Fruit fly (Drosophila melanogaster) whole organism, embryonic: ENCODE data around the gene pyx.

ENCODE experiments used
- BEAF-32 ChIP-seq: fragments of 200-800 bp; sonication (Bioruptor generic); optimal IDR thresholded peaks from 3 replicates; lab custom pipeline; 2017; ENCODE audit warnings: missing biosample characterization, missing genetic modification characterization, mild to moderate bottlenecking, moderate library complexity, missing genetic modification reagents
- Bgb ChIP-seq: fragments of 200-800 bp; sonication (Bioruptor generic); IDR thresholded peaks from 2 replicates; pipeline ENCODE4 v1.3.6; 2022; ENCODE audit warnings: missing biosample characterization, missing genetic modification characterization; ENCODE audit not compliant: partially characterized antibody
- CG10209 ChIP-seq: fragments of 200-800 bp; sonication (Bioruptor generic); optimal IDR thresholded peaks from 3 replicates; lab custom pipeline; 2017; ENCODE audit warnings: missing biosample characterization, mild to moderate bottlenecking, missing genetic modification characterization, missing genetic modification reagents
- CG10267 ChIP-seq: fragments of 200-800 bp; sonication (Bioruptor generic); optimal IDR thresholded peaks from 2 replicates; lab custom pipeline; 2018; ENCODE audit warnings: missing biosample characterization, mild to moderate bottlenecking, missing genetic modification characterization, moderate library complexity
- CG12071 ChIP-seq: fragments of 200-800 bp; sonication (Bioruptor generic); optimal IDR thresholded peaks from 3 replicates; lab custom pipeline; 2018; ENCODE audit warnings: missing biosample characterization, mild to moderate bottlenecking, missing genetic modification characterization
- CG12769 ChIP-seq: fragments of 200-800 bp; sonication (Bioruptor generic); optimal IDR thresholded peaks from 2 replicates; lab custom pipeline; 2019; ENCODE audit warnings: missing biosample characterization, mild to moderate bottlenecking, missing genetic modification characterization, moderate library complexity
- CG13287 ChIP-seq: fragments of 200-800 bp; sonication (Bioruptor generic); IDR thresholded peaks from 2 replicates; pipeline ENCODE4 v1.3.6; 2022; ENCODE audit warnings: missing biosample characterization, missing genetic modification characterization; ENCODE audit not compliant: partially characterized antibody
- CG13624 ChIP-seq: fragments of 200-800 bp; sonication (Bioruptor generic); optimal IDR thresholded peaks from 2 replicates; lab custom pipeline; 2016; ENCODE audit warnings: missing biosample characterization, missing genetic modification characterization
- CG14710 ChIP-seq: fragments of 200-800 bp; sonication (Bioruptor generic); optimal IDR thresholded peaks from 3 replicates; lab custom pipeline; 2019; ENCODE audit warnings: missing biosample characterization, mild to moderate bottlenecking, missing genetic modification characterization, moderate library complexity
- CG14860 ChIP-seq: fragments of 200-800 bp; sonication (Bioruptor generic); IDR thresholded peaks from 3 replicates; pipeline ENCODE4 v1.3.6; 2022; ENCODE audit warnings: missing biosample characterization, missing genetic modification characterization; ENCODE audit not compliant: partially characterized antibody
- CG15269 ChIP-seq: fragments of 200-800 bp; sonication (Bioruptor generic); optimal IDR thresholded peaks from 2 replicates; lab custom pipeline; 2018; ENCODE audit warnings: missing biosample characterization, mild to moderate bottlenecking, missing genetic modification characterization, moderate library complexity
- CG15514 ChIP-seq: fragments of 200-800 bp; sonication (Bioruptor generic); optimal IDR thresholded peaks from 3 replicates; lab custom pipeline; 2017; ENCODE audit warnings: missing biosample characterization, missing genetic modification characterization, mild to moderate bottlenecking, moderate library complexity, missing genetic modification reagents
- CG1603 ChIP-seq: fragments of 200-800 bp; sonication (Bioruptor generic); optimal IDR thresholded peaks from 2 replicates; lab custom pipeline; 2019; ENCODE audit warnings: missing biosample characterization, mild to moderate bottlenecking, missing genetic modification characterization, moderate library complexity
- CG17385 ChIP-seq: fragments of 200-800 bp; sonication (Bioruptor generic); optimal IDR thresholded peaks from 3 replicates; lab custom pipeline; 2018; ENCODE audit warnings: missing biosample characterization, mild to moderate bottlenecking, missing genetic modification characterization
- CG17829 ChIP-seq: fragments of 200-800 bp; optimal IDR thresholded peaks from 2 replicates; lab custom pipeline; 2019; ENCODE audit warnings: missing biosample characterization, mild to moderate bottlenecking, missing genetic modification characterization, moderate library complexity
- CG30020 ChIP-seq: fragments of 200-800 bp; optimal IDR thresholded peaks from 2 replicates; lab custom pipeline; 2019; ENCODE audit warnings: missing biosample characterization, mild to moderate bottlenecking, missing genetic modification characterization, moderate library complexity
- CG31224 ChIP-seq: fragments of 200-800 bp; sonication (Bioruptor generic); IDR thresholded peaks from 2 replicates; pipeline ENCODE4 v1.3.6; 2022; ENCODE audit warnings: missing biosample characterization, missing genetic modification characterization
- CG34376 ChIP-seq: fragments of 200-800 bp; sonication (Bioruptor generic); optimal IDR thresholded peaks from 2 replicates; lab custom pipeline; 2018; ENCODE audit warnings: missing biosample characterization, mild to moderate bottlenecking, missing genetic modification characterization
- CG34422 ChIP-seq: fragments of 200-800 bp; sonication (Bioruptor generic); IDR thresholded peaks from 3 replicates; pipeline ENCODE4 v1.3.6; 2022; ENCODE audit warnings: missing biosample characterization, missing genetic modification characterization
- CG4617 ChIP-seq: fragments of 200-800 bp; sonication (Bioruptor generic); optimal IDR thresholded peaks from 3 replicates; lab custom pipeline; 2016; ENCODE audit warnings: missing biosample characterization, missing genetic modification characterization, borderline replicate concordance
- CG6175 ChIP-seq: fragments of 200-800 bp; sonication (Bioruptor generic); IDR thresholded peaks from 3 replicates; pipeline ENCODE4 v1.3.6; 2022; ENCODE audit warnings: missing biosample characterization, missing genetic modification characterization
- CG7372 ChIP-seq: fragments of 200-800 bp; sonication (Bioruptor generic); IDR thresholded peaks from 2 replicates; pipeline ENCODE4 v1.3.6; 2022; ENCODE audit warnings: missing biosample characterization, missing genetic modification characterization
- CG9797 ChIP-seq: fragments of 200-800 bp; sonication (Bioruptor generic); optimal IDR thresholded peaks from 3 replicates; lab custom pipeline; 2018; ENCODE audit warnings: missing biosample characterization, mild to moderate bottlenecking, missing genetic modification characterization
- CTCF ChIP-seq: fragments of 200-800 bp; sonication (Bioruptor generic); optimal IDR thresholded peaks from 2 replicates; lab custom pipeline; 2017; ENCODE audit warnings: missing biosample characterization, mild to moderate bottlenecking, missing genetic modification characterization, moderate library complexity
- D19B ChIP-seq: fragments of 200-800 bp; sonication (Bioruptor generic); optimal IDR thresholded peaks from 2 replicates; lab custom pipeline; 2017; ENCODE audit warnings: missing biosample characterization, mild to moderate bottlenecking, missing genetic modification characterization
- Deaf1 ChIP-seq: fragments of 200-800 bp; optimal IDR thresholded peaks from 3 replicates; lab custom pipeline; 2019; ENCODE audit warnings: missing biosample characterization, mild to moderate bottlenecking, missing genetic modification characterization, moderate library complexity
- Dll ChIP-seq: fragments of 200-800 bp; sonication (Bioruptor generic); IDR thresholded peaks from 4 replicates; pipeline ENCODE4 v1.3.6; 2022; ENCODE audit warnings: missing biosample characterization, missing genetic modification characterization; ENCODE audit not compliant: partially characterized antibody
- Dp ChIP-seq: fragments of 200-800 bp; sonication (Bioruptor generic); optimal IDR thresholded peaks from 2 replicates; lab custom pipeline; 2018; ENCODE audit warnings: missing biosample characterization, mild to moderate bottlenecking, missing genetic modification characterization, moderate library complexity
- Fer1 ChIP-seq: fragments of 200-800 bp; sonication (Bioruptor generic); optimal IDR thresholded peaks from 2 replicates; lab custom pipeline; 2017; ENCODE audit warnings: missing biosample characterization, mild to moderate bottlenecking, missing genetic modification characterization
- HLHmδ ChIP-seq: fragments of 200-800 bp; sonication (Bioruptor generic); optimal IDR thresholded peaks from 2 replicates; lab custom pipeline; 2018; ENCODE audit warnings: missing biosample characterization, mild to moderate bottlenecking, missing genetic modification characterization, moderate library complexity
- Hey ChIP-seq: fragments of 200-800 bp; sonication (Bioruptor generic); optimal IDR thresholded peaks from 3 replicates; lab custom pipeline; 2018; ENCODE audit warnings: missing biosample characterization, mild to moderate bottlenecking, missing genetic modification characterization
- MESR4 ChIP-seq: fragments of 200-800 bp; sonication (Bioruptor generic); optimal IDR thresholded peaks from 2 replicates; lab custom pipeline; 2018; ENCODE audit warnings: missing biosample characterization, mild to moderate bottlenecking, missing genetic modification characterization, moderate library complexity
- Opbp ChIP-seq: fragments of 200-800 bp; sonication (Bioruptor generic); IDR thresholded peaks from 3 replicates; pipeline ENCODE4 v1.3.6; 2022; ENCODE audit warnings: missing biosample characterization, missing genetic modification characterization; ENCODE audit not compliant: partially characterized antibody
- Scr ChIP-seq: fragments of 200-800 bp; sonication (Bioruptor generic); IDR thresholded peaks from 2 replicates; pipeline ENCODE4 v1.3.6; 2022; ENCODE audit warnings: missing biosample characterization, missing genetic modification characterization; ENCODE audit not compliant: partially characterized antibody
- Stat92E ChIP-seq, 3 experiments: fragments of >200 bp in 2 of 3; fragments of 200-800 bp in 1 of 3; sonication (Bioruptor generic) in 1 of 3; optimal IDR thresholded peaks; 2 replicates each; lab custom pipeline; 2017 to 2019; ENCODE audit warnings: missing biosample characterization in 3 of 3, missing genetic modification characterization in 3 of 3, mild to moderate bottlenecking in 1 of 3, moderate library complexity in 1 of 3
- YL-1 ChIP-seq: fragments of 200-800 bp; sonication (Bioruptor generic); optimal IDR thresholded peaks from 3 replicates; lab custom pipeline; 2017; ENCODE audit warnings: missing biosample characterization, mild to moderate bottlenecking, missing genetic modification characterization
- ab ChIP-seq: fragments of 200-800 bp; sonication (Bioruptor generic); optimal IDR thresholded peaks from 2 replicates; lab custom pipeline; 2016; ENCODE audit warnings: missing biosample characterization, missing genetic modification characterization
- bigmax ChIP-seq: fragments of 200-800 bp; sonication (Bioruptor generic); optimal IDR thresholded peaks from 2 replicates; lab custom pipeline; 2018; ENCODE audit warnings: missing biosample characterization, mild to moderate bottlenecking, missing genetic modification characterization
- crol ChIP-seq: fragments of 200-800 bp; sonication (Bioruptor generic); IDR thresholded peaks from 2 replicates; pipeline ENCODE4 v1.3.6; 2022; ENCODE audit warnings: missing biosample characterization, missing genetic modification characterization
- en ChIP-seq: fragments of 200-800 bp; sonication (Bioruptor generic); optimal IDR thresholded peaks from 2 replicates; lab custom pipeline; 2016; ENCODE audit warnings: missing biosample characterization, missing genetic modification characterization
- gfzf ChIP-seq: fragments of 200-800 bp; sonication (Bioruptor generic); optimal IDR thresholded peaks from 2 replicates; lab custom pipeline; 2016; ENCODE audit warnings: missing biosample characterization, mild to moderate bottlenecking, missing genetic modification characterization, moderate library complexity
- ken ChIP-seq: fragments of 200-800 bp; sonication (Bioruptor generic); IDR thresholded peaks from 3 replicates; pipeline ENCODE4 v1.3.6; 2022; ENCODE audit warnings: missing biosample characterization, missing genetic modification characterization
- lola ChIP-seq, 3 experiments: fragments of >200 bp in 2 of 3; fragments of 200-800 bp in 1 of 3; sonication (Bioruptor generic) in 1 of 3; optimal IDR thresholded peaks; 2 replicates each; lab custom pipeline; 2017 to 2019; ENCODE audit warnings: missing biosample characterization in 3 of 3, missing genetic modification characterization in 3 of 3, mild to moderate bottlenecking in 1 of 3, moderate library complexity in 1 of 3
- nom ChIP-seq: fragments of 200-800 bp; sonication (Bioruptor generic); optimal IDR thresholded peaks from 2 replicates; lab custom pipeline; 2017; ENCODE audit warnings: missing biosample characterization, missing genetic modification characterization, mild to moderate bottlenecking, moderate library complexity, missing genetic modification reagents
- pzg ChIP-seq: fragments of 200-800 bp; sonication (Bioruptor generic); optimal IDR thresholded peaks from 3 replicates; lab custom pipeline; 2018; ENCODE audit warnings: missing biosample characterization, mild to moderate bottlenecking, missing genetic modification characterization, moderate library complexity
- ranshi ChIP-seq: fragments of 200-800 bp; sonication (Bioruptor generic); IDR thresholded peaks from 2 replicates; pipeline ENCODE4 v1.3.6; 2022; ENCODE audit warnings: missing biosample characterization, missing genetic modification characterization
- stwl ChIP-seq: fragments of 200-800 bp; sonication (Bioruptor generic); optimal IDR thresholded peaks from 3 replicates; lab custom pipeline; 2018; ENCODE audit warnings: missing biosample characterization, mild to moderate bottlenecking, missing genetic modification characterization, moderate library complexity
- trem ChIP-seq: fragments of 200-800 bp; optimal IDR thresholded peaks from 3 replicates; lab custom pipeline; 2019; ENCODE audit warnings: missing biosample characterization, mild to moderate bottlenecking, missing genetic modification characterization, moderate library complexity

Gene pyx

dm6 chr3L:211200-211599 lies 11.7 kb downstream of the pyx start, which contains the start of gene Prp4k:
Gene Prp4k (minus strand): TSS chr3L:211457.
- TF ChIP-seq ken (GFP tag; lab: Robert Waterston, UW): no peak
- peak; percentile 39 for TF ChIP-seq CG15514
- 0 out of 4 replicates have a peak, but pooled peaks have one; percentile 33 for TF ChIP-seq Dll (GFP tag; lab: Robert Waterston, UW)
- TF ChIP-seq CG30020 (tag; lab: Kevin White, UChicago): peak; percentile 4
- no peak for TF ChIP-seq CG31224 (GFP tag; lab: Robert Waterston, UW)
- TF ChIP-seq CG13287 (GFP tag; lab: Robert Waterston, UW): peak; percentile 44; the same call in 1 of the 2 replicates
- peak; percentile 50 for TF ChIP-seq stwl (tag; lab: Kevin White, UChicago)
- no peak; the same call in 1 of the 2 replicates for TF ChIP-seq Scr (GFP tag; lab: Robert Waterston, UW)
- TF ChIP-seq Dp (GFP tag; lab: Kevin White, UChicago): peak; percentile 4
- no peak for TF ChIP-seq en
- TF ChIP-seq CG12071 (GFP tag; lab: Kevin White, UChicago): no peak
- no peak for TF ChIP-seq CG34376 (GFP tag; lab: Kevin White, UChicago)
- peak; percentile 27; the same call in 1 of the 3 replicates for TF ChIP-seq CG34422 (GFP tag; lab: Robert Waterston, UW)
- TF ChIP-seq HLHmδ (GFP tag; lab: Kevin White, UChicago): no peak
- TF ChIP-seq ab (GFP tag; lab: Kevin White, UChicago): no peak
- peak; percentile 62 for TF ChIP-seq CG9797 (GFP tag; lab: Kevin White, UChicago)
- peak; percentile 49 for TF ChIP-seq nom
- peak; percentile 0 for TF ChIP-seq CTCF
- no peak for TF ChIP-seq CG1603 (tag; lab: Kevin White, UChicago)
- TF ChIP-seq CG15269 (tag; lab: Kevin White, UChicago): no peak
- TF ChIP-seq Opbp (GFP tag; lab: Robert Waterston, UW): 0 out of 3 replicates have a peak, but pooled peaks have one; percentile 41
- peak; percentile 37 for TF ChIP-seq CG14710 (tag; lab: Kevin White, UChicago)
- peak; percentile 97 for TF ChIP-seq MESR4
- no peak for TF ChIP-seq CG10209 (GFP tag; lab: Kevin White, UChicago)
- peak in 1 of 3 experiments; percentile 33 for TF ChIP-seq Stat92E (GFP tag; optimal IDR thresholded peaks at IDR 0.05; lab: Kevin White, UChicago)
- no peak for TF ChIP-seq CG13624
- 0 out of 3 replicates have a peak, but pooled peaks have one; percentile 26 for TF ChIP-seq CG14860 (GFP tag; lab: Robert Waterston, UW)
- peak; percentile 4 for TF ChIP-seq CG10267 (tag; lab: Kevin White, UChicago)
- no peak for TF ChIP-seq lola (GFP tag; optimal IDR thresholded peaks at IDR 0.05; lab: Kevin White, UChicago)
- peak; percentile 67 for TF ChIP-seq gfzf (GFP tag; lab: Kevin White, UChicago)
- TF ChIP-seq CG4617 (GFP tag; lab: Kevin White, UChicago): peak; percentile 87
- TF ChIP-seq D19B: no peak
- TF ChIP-seq Fer1 (GFP tag; lab: Kevin White, UChicago): peak; percentile 21
- TF ChIP-seq bigmax (GFP tag; lab: Kevin White, UChicago): peak; percentile 56
- TF ChIP-seq CG12769: no peak
- peak; percentile 11 for TF ChIP-seq BEAF-32 (GFP tag; lab: Kevin White, UChicago)
- peak; percentile 42; the same call in 1 of the 2 replicates for TF ChIP-seq crol (GFP tag; lab: Robert Waterston, UW)
- TF ChIP-seq Deaf1 (tag; lab: Kevin White, UChicago): peak; percentile 58
- TF ChIP-seq CG7372 (GFP tag; lab: Robert Waterston, UW): no peak
- TF ChIP-seq CG17385 (GFP tag; lab: Kevin White, UChicago): peak; percentile 92
- TF ChIP-seq pzg (GFP tag; lab: Kevin White, UChicago): peak; percentile 50
- TF ChIP-seq ranshi: no peak
- no peak for TF ChIP-seq Bgb
- TF ChIP-seq YL-1 (GFP tag; lab: Kevin White, UChicago): peak; percentile 72
- peak; percentile 41 for TF ChIP-seq trem (tag; lab: Kevin White, UChicago)
- peak; percentile 19 for TF ChIP-seq CG17829 (tag; lab: Kevin White, UChicago)
- no peak for TF ChIP-seq Hey (tag; lab: Kevin White, UChicago)
- TF ChIP-seq CG6175 (GFP tag; lab: Robert Waterston, UW): 0 out of 3 replicates have a peak, but pooled peaks have one; percentile 11
